Worm (Caenorhabditis elegans) whole organism, late embryonic: ENCODE results near the gene fbxb-106.

Source experiments
- T23F11.4 ChIP-seq: fragments of 200-800 bp; sonication (Bioruptor generic); optimal IDR thresholded peaks from 2 replicates; lab custom pipeline; 2018; ENCODE audit warnings: mild to moderate bottlenecking, missing genetic modification characterization, missing compliant biosample characterization
- ceh-30 ChIP-seq: fragments of 150-350 bp; optimal IDR thresholded peaks from 2 replicates; lab custom pipeline; 2014; ENCODE audit warnings: missing biosample characterization, missing genetic modification characterization
- ceh-34 ChIP-seq: sonication (generic microtip); optimal IDR thresholded peaks from 2 replicates; lab custom pipeline; 2016; ENCODE audit warnings: mild to moderate bottlenecking, missing genetic modification characterization, missing compliant biosample characterization
- ceh-45 ChIP-seq: fragments of 200-800 bp; sonication (Bioruptor generic); IDR thresholded peaks from 2 replicates; pipeline ENCODE4 v1.3.6; 2022; ENCODE audit warnings: missing genetic modification reagents, missing genetic modification characterization, missing compliant biosample characterization
- ceh-48 ChIP-seq: sonication (generic microtip); optimal IDR thresholded peaks from 2 replicates; lab custom pipeline; 2016; ENCODE audit warnings: missing genetic modification characterization, inconsistent platforms, missing compliant biosample characterization
- ceh-9 ChIP-seq: sonication (generic microtip); optimal IDR thresholded peaks from 2 replicates; lab custom pipeline; 2016; ENCODE audit warnings: mild to moderate bottlenecking, missing genetic modification characterization, inconsistent platforms, missing compliant biosample characterization
- dmd-4 ChIP-seq: sonication (generic microtip); optimal IDR thresholded peaks from 2 replicates; lab custom pipeline; 2016; ENCODE audit warnings: borderline replicate concordance, missing genetic modification characterization, missing compliant biosample characterization
- dve-1 ChIP-seq: sonication (generic microtip); optimal IDR thresholded peaks from 2 replicates; lab custom pipeline; 2017; ENCODE audit warnings: antibody characterized with exemption, mild to moderate bottlenecking, missing genetic modification characterization, missing compliant biosample characterization
- elt-2 ChIP-seq: sonication (generic microtip); optimal IDR thresholded peaks from 2 replicates; lab custom pipeline; 2016; ENCODE audit warnings: missing genetic modification reagents, missing genetic modification characterization, missing compliant biosample characterization
- fax-1 ChIP-seq: sonication (generic microtip); optimal IDR thresholded peaks from 2 replicates; lab custom pipeline; 2016; ENCODE audit warnings: missing genotype, missing genetic modification characterization, missing compliant biosample characterization
- fkh-10 ChIP-seq: fragments of 150-350 bp; optimal IDR thresholded peaks from 2 replicates; lab custom pipeline; 2014; ENCODE audit warnings: missing biosample characterization, missing genetic modification reagents, missing genetic modification characterization
- fkh-6 ChIP-seq: sonication (generic microtip); optimal IDR thresholded peaks from 2 replicates; lab custom pipeline; 2016; ENCODE audit warnings: missing genetic modification characterization, missing compliant biosample characterization
- gmeb-2 ChIP-seq: sonication (generic microtip); optimal IDR thresholded peaks from 2 replicates; lab custom pipeline; 2016; ENCODE audit warnings: missing genetic modification characterization, inconsistent platforms, missing compliant biosample characterization
- hlh-30 ChIP-seq: sonication (generic microtip); optimal IDR thresholded peaks from 2 replicates; lab custom pipeline; 2017; ENCODE audit warnings: antibody characterized with exemption, missing genetic modification characterization, missing compliant biosample characterization; ENCODE audit not compliant: insufficient read depth
- hlh-6 ChIP-seq: sonication (generic microtip); optimal IDR thresholded peaks from 2 replicates; lab custom pipeline; 2016; ENCODE audit warnings: missing genotype, missing genetic modification characterization, missing compliant biosample characterization
- madf-2 ChIP-seq: sonication (generic microtip); optimal IDR thresholded peaks from 2 replicates; lab custom pipeline; 2017; ENCODE audit warnings: missing genetic modification characterization, missing compliant biosample characterization
- mec-3 ChIP-seq: sonication (generic microtip); optimal IDR thresholded peaks from 2 replicates; lab custom pipeline; 2016; ENCODE audit warnings: borderline replicate concordance, missing genetic modification characterization, missing compliant biosample characterization
- nfya-1 ChIP-seq: sonication (generic microtip); optimal IDR thresholded peaks from 2 replicates; lab custom pipeline; 2017; ENCODE audit warnings: missing genetic modification characterization, mild to moderate bottlenecking, missing compliant biosample characterization, antibody characterized with exemption, moderate library complexity
- npax-4 ChIP-seq: sonication (generic microtip); optimal IDR thresholded peaks from 2 replicates; lab custom pipeline; 2016; ENCODE audit warnings: missing genetic modification characterization, missing compliant biosample characterization
- odd-2 ChIP-seq: sonication (generic microtip); optimal IDR thresholded peaks from 2 replicates; lab custom pipeline; 2017; ENCODE audit warnings: antibody characterized with exemption, mild to moderate bottlenecking, missing genetic modification characterization, missing compliant biosample characterization
- pha-4 ChIP-seq: fragments of 150-350 bp; optimal IDR thresholded peaks from 2 replicates; lab custom pipeline; 2018; ENCODE audit warnings: missing biosample characterization, missing genetic modification reagents, missing genetic modification characterization
- pros-1 ChIP-seq: fragments of 150-350 bp; optimal IDR thresholded peaks from 2 replicates; lab custom pipeline; 2014; ENCODE audit warnings: missing biosample characterization, missing genetic modification reagents, missing genetic modification characterization
- rnt-1 ChIP-seq: sonication (generic microtip); optimal IDR thresholded peaks from 2 replicates; lab custom pipeline; 2016; ENCODE audit warnings: missing genetic modification characterization, missing compliant biosample characterization
- syd-9 ChIP-seq: sonication (generic microtip); optimal IDR thresholded peaks from 2 replicates; lab custom pipeline; 2016; ENCODE audit warnings: mild to moderate bottlenecking, missing genetic modification characterization, moderate library complexity, missing compliant biosample characterization
- tbx-2 ChIP-seq: sonication (generic microtip); optimal IDR thresholded peaks from 2 replicates; lab custom pipeline; 2016; ENCODE audit warnings: missing genetic modification characterization, missing compliant biosample characterization
- ttx-3 ChIP-seq: sonication (generic microtip); optimal IDR thresholded peaks from 2 replicates; lab custom pipeline; 2016; ENCODE audit warnings: missing genetic modification reagents, missing genetic modification characterization, missing compliant biosample characterization
- unc-55 ChIP-seq: sonication (generic microtip); optimal IDR thresholded peaks from 2 replicates; lab custom pipeline; 2017; ENCODE audit warnings: missing biosample characterization, missing genetic modification reagents, missing genetic modification characterization

The fbxb-106 gene

ce11 chrII:2807674-2808206, 45.5 kb downstream of the fbxb-106 start, which contains the start of gene K12H6.12:
Gene K12H6.12 (plus strand): TSS chrII:2808156.
- TF ChIP-seq ceh-45 (GFP tag; lab: Robert Waterston, UW): no peak
- peak; percentile 15 for TF ChIP-seq tbx-2 (tag; lab: Kevin White, UChicago)
- TF ChIP-seq fax-1 (tag; lab: Kevin White, UChicago): no peak
- no peak for TF ChIP-seq syd-9 (tag; lab: Kevin White, UChicago)
- TF ChIP-seq T23F11.4: no peak
- no peak for TF ChIP-seq dve-1 (tag; lab: Kevin White, UChicago)
- TF ChIP-seq unc-55 (GFP tag; lab: Kevin White, UChicago): peak; percentile 29
- no peak for TF ChIP-seq madf-2 (tag; lab: Kevin White, UChicago)
- TF ChIP-seq odd-2 (tag; lab: Kevin White, UChicago): no peak
- no peak for TF ChIP-seq pros-1 (tag; lab: Kevin White, UChicago)
- no peak for TF ChIP-seq nfya-1 (tag; lab: Kevin White, UChicago)
- no peak for TF ChIP-seq gmeb-2 (tag; lab: Kevin White, UChicago)
- peak; percentile 77 for TF ChIP-seq hlh-30 (tag; lab: Kevin White, UChicago)
- TF ChIP-seq ceh-48 (tag; lab: Kevin White, UChicago): no peak
- TF ChIP-seq hlh-6 (tag; lab: Kevin White, UChicago): no peak
- TF ChIP-seq dmd-4: no peak
- no peak for TF ChIP-seq fkh-10 (GFP tag; lab: Kevin White, UChicago)
- no peak for TF ChIP-seq fkh-6 (tag; lab: Kevin White, UChicago)
- no peak for TF ChIP-seq ttx-3 (tag; lab: Kevin White, UChicago)
- no peak for TF ChIP-seq rnt-1 (tag; lab: Kevin White, UChicago)
- TF ChIP-seq pha-4: no peak
- TF ChIP-seq ceh-30 (tag; lab: Kevin White, UChicago): no peak
- no peak for TF ChIP-seq ceh-34 (tag; lab: Kevin White, UChicago)
- TF ChIP-seq ceh-9 (tag; lab: Kevin White, UChicago): no peak
- no peak for TF ChIP-seq npax-4 (tag; lab: Kevin White, UChicago)
- TF ChIP-seq mec-3 (tag; lab: Kevin White, UChicago): no peak
- TF ChIP-seq elt-2 (tag; lab: Kevin White, UChicago): no peak
